Worm (Caenorhabditis elegans): ENCODE results near the gene clec-218.

The clec-218 gene

ce11 chrV:8359792-8360191 is 52.0 kb downstream of the clec-218 start, which contains the start of gene F38E1.6:
Gene F38E1.6, plus strand, starts transcription at chrV:8360092.
- no peak for TF ChIP-seq sem-2 (GFP tag; optimal IDR thresholded peaks at IDR 0.05)
- no peak for TF ChIP-seq lsy-2 (tag; optimal IDR thresholded peaks at IDR 0.05)
- no peak for TF ChIP-seq lin-13 (tag; optimal IDR thresholded peaks at IDR 0.05)
- TF ChIP-seq ceh-39 (tag; optimal IDR thresholded peaks at IDR 0.05) = no peak
- TF ChIP-seq unc-62 (GFP tag; optimal IDR thresholded peaks at IDR 0.05) = no peak
